Fruit fly (Drosophila melanogaster) whole organism, embryonic: Measurements from ENCODE around the gene Nprl3.
A peak's percentile ranks its signal among the peaks of the same experiment; 100 is the strongest.

Source experiments
- CG10147 ChIP-seq: fragments of 200-800 bp; sonication (Bioruptor generic); optimal IDR thresholded peaks from 2 replicates; lab custom pipeline; 2019; ENCODE audit warnings: missing biosample characterization, mild to moderate bottlenecking, missing genetic modification characterization, moderate library complexity
- CG10267 ChIP-seq: fragments of 200-800 bp; sonication (Bioruptor generic); optimal IDR thresholded peaks from 2 replicates; lab custom pipeline; 2018; ENCODE audit warnings: missing biosample characterization, mild to moderate bottlenecking, missing genetic modification characterization, moderate library complexity
- CG10431 ChIP-seq: fragments of 200-800 bp; sonication (Bioruptor generic); optimal IDR thresholded peaks from 3 replicates; lab custom pipeline; 2018; ENCODE audit warnings: missing biosample characterization, mild to moderate bottlenecking, missing genetic modification characterization
- CG11504 ChIP-seq: fragments of 200-800 bp; sonication (Bioruptor generic); optimal IDR thresholded peaks from 3 replicates; lab custom pipeline; 2019; ENCODE audit warnings: missing biosample characterization, mild to moderate bottlenecking, missing genetic modification characterization, moderate library complexity
- CG13775 ChIP-seq: fragments of 200-800 bp; sonication (Bioruptor generic); optimal IDR thresholded peaks from 3 replicates; lab custom pipeline; 2017; ENCODE audit warnings: missing biosample characterization, mild to moderate bottlenecking, missing genetic modification characterization
- CG1647 ChIP-seq: fragments of 200-800 bp; sonication (Bioruptor generic); optimal IDR thresholded peaks from 3 replicates; lab custom pipeline; 2016; ENCODE audit warnings: missing biosample characterization, missing genetic modification characterization
- CG17802 ChIP-seq: fragments of 200-800 bp; sonication (Bioruptor generic); optimal IDR thresholded peaks from 2 replicates; lab custom pipeline; 2018; ENCODE audit warnings: missing biosample characterization, mild to moderate bottlenecking, missing genetic modification characterization, moderate library complexity
- CG17829 ChIP-seq: fragments of 200-800 bp; optimal IDR thresholded peaks from 2 replicates; lab custom pipeline; 2019; ENCODE audit warnings: missing biosample characterization, mild to moderate bottlenecking, missing genetic modification characterization, moderate library complexity
- CG2116 ChIP-seq: fragments of 200-800 bp; sonication (Bioruptor generic); optimal IDR thresholded peaks from 3 replicates; lab custom pipeline; 2018; ENCODE audit warnings: missing biosample characterization, mild to moderate bottlenecking, missing genetic modification characterization
- CG2202 ChIP-seq: fragments of 200-800 bp; sonication (Bioruptor generic); optimal IDR thresholded peaks from 2 replicates; lab custom pipeline; 2018; ENCODE audit warnings: missing biosample characterization, mild to moderate bottlenecking, missing genetic modification characterization
- CG30403 ChIP-seq: fragments of 200-800 bp; sonication (Bioruptor generic); optimal IDR thresholded peaks from 3 replicates; lab custom pipeline; 2016; ENCODE audit warnings: missing biosample characterization, missing genetic modification characterization
- CG31441 ChIP-seq: fragments of 200-800 bp; sonication (Bioruptor generic); IDR thresholded peaks from 2 replicates; pipeline ENCODE4 v1.3.6; 2022; ENCODE audit warnings: missing biosample characterization, missing genetic modification characterization
- CG3407 ChIP-seq: fragments of 200-800 bp; sonication (Bioruptor generic); optimal IDR thresholded peaks from 2 replicates; lab custom pipeline; 2018; ENCODE audit warnings: missing biosample characterization, mild to moderate bottlenecking, missing genetic modification characterization
- CG4360 ChIP-seq: fragments of 200-800 bp; sonication (Bioruptor generic); IDR thresholded peaks from 2 replicates; pipeline ENCODE4 v1.3.6; 2022; ENCODE audit warnings: missing biosample characterization, missing genetic modification characterization
- CG8478 ChIP-seq: fragments of >200 bp; optimal IDR thresholded peaks from 2 replicates; lab custom pipeline; 2018
- CG9215 ChIP-seq: fragments of 200-800 bp; sonication (Bioruptor generic); IDR thresholded peaks from 2 replicates; pipeline ENCODE4 v1.3.6; 2022; ENCODE audit warnings: missing biosample characterization, missing genetic modification characterization
- Doc3 ChIP-seq: fragments of 200-800 bp; sonication (Bioruptor generic); IDR thresholded peaks from 3 replicates; pipeline ENCODE4 v1.3.6; 2022; ENCODE audit warnings: missing biosample characterization, missing genetic modification characterization; ENCODE audit not compliant: partially characterized antibody
- Hand ChIP-seq: fragments of 200-800 bp; sonication (Bioruptor generic); optimal IDR thresholded peaks from 2 replicates; lab custom pipeline; 2017; ENCODE audit warnings: mild to moderate bottlenecking, missing biosample characterization, missing genetic modification reagents, missing genetic modification characterization
- HmgD ChIP-seq: fragments of 200-800 bp; sonication (Bioruptor generic); optimal IDR thresholded peaks from 3 replicates; lab custom pipeline; 2016; ENCODE audit warnings: missing biosample characterization, missing genetic modification characterization
- Hmr ChIP-seq: fragments of 200-800 bp; sonication (Bioruptor generic); optimal IDR thresholded peaks from 3 replicates; lab custom pipeline; 2017; ENCODE audit warnings: mild to moderate bottlenecking, missing biosample characterization, missing genetic modification reagents, missing genetic modification characterization
- Hr78 ChIP-seq, 2 experiments: fragments of 200-800 bp in 1 of 2; fragments of >200 bp in 1 of 2; sonication (Bioruptor generic) in 1 of 2; optimal IDR thresholded peaks; 2 replicates each; lab custom pipeline; 2017 to 2019; ENCODE audit warnings: missing biosample characterization in 2 of 2, missing genetic modification characterization in 2 of 2, mild to moderate bottlenecking in 1 of 2, moderate library complexity in 1 of 2
- Hsf ChIP-seq: fragments of 200-800 bp; sonication (Bioruptor generic); optimal IDR thresholded peaks from 3 replicates; lab custom pipeline; 2016; ENCODE audit warnings: missing biosample characterization, missing genetic modification characterization
- Sox100B ChIP-seq: fragments of 200-800 bp; sonication (Bioruptor generic); optimal IDR thresholded peaks from 3 replicates; lab custom pipeline; 2018; ENCODE audit warnings: missing biosample characterization, mild to moderate bottlenecking, missing genetic modification characterization
- Taf1 ChIP-seq: fragments of 200-800 bp; sonication (Bioruptor generic); IDR thresholded peaks from 2 replicates; pipeline ENCODE4 v1.3.6; 2022; ENCODE audit warnings: missing biosample characterization, missing genetic modification characterization
- Tbp ChIP-seq: fragments of >200 bp; optimal IDR thresholded peaks from 2 replicates; lab custom pipeline; 2018; ENCODE audit warnings: missing biosample characterization, missing genetic modification characterization
- Xbp1 ChIP-seq: fragments of 200-800 bp; sonication (Bioruptor generic); optimal IDR thresholded peaks from 3 replicates; lab custom pipeline; 2016; ENCODE audit warnings: missing biosample characterization, mild to moderate bottlenecking, missing genetic modification characterization
- aop ChIP-seq: fragments of 200-800 bp; sonication (Bioruptor generic); IDR thresholded peaks from 2 replicates; pipeline ENCODE4 v1.3.6; 2022; ENCODE audit warnings: missing biosample characterization, missing genetic modification characterization
- ap ChIP-seq: fragments of 200-800 bp; sonication (Bioruptor generic); IDR thresholded peaks from 2 replicates; pipeline ENCODE4 v1.3.6; 2022; ENCODE audit warnings: missing biosample characterization, missing genetic modification characterization
- ase ChIP-seq: fragments of 200-800 bp; sonication (Bioruptor generic); IDR thresholded peaks from 3 replicates; pipeline ENCODE4 v1.3.6; 2022; ENCODE audit warnings: missing biosample characterization, missing genetic modification characterization
- bigmax ChIP-seq: fragments of 200-800 bp; sonication (Bioruptor generic); optimal IDR thresholded peaks from 2 replicates; lab custom pipeline; 2018; ENCODE audit warnings: missing biosample characterization, mild to moderate bottlenecking, missing genetic modification characterization
- fd3F ChIP-seq: fragments of 200-800 bp; sonication (Bioruptor generic); optimal IDR thresholded peaks from 2 replicates; lab custom pipeline; 2018; ENCODE audit warnings: missing biosample characterization, mild to moderate bottlenecking, missing genetic modification characterization, moderate library complexity
- fd64A ChIP-seq: fragments of 200-800 bp; sonication (Bioruptor generic); optimal IDR thresholded peaks from 3 replicates; lab custom pipeline; 2018; ENCODE audit warnings: missing biosample characterization, mild to moderate bottlenecking, missing genetic modification characterization
- gfzf ChIP-seq: fragments of 200-800 bp; sonication (Bioruptor generic); optimal IDR thresholded peaks from 2 replicates; lab custom pipeline; 2016; ENCODE audit warnings: missing biosample characterization, mild to moderate bottlenecking, missing genetic modification characterization, moderate library complexity
- gro ChIP-seq: fragments of 200-800 bp; sonication (Bioruptor generic); optimal IDR thresholded peaks from 2 replicates; lab custom pipeline; 2016; ENCODE audit warnings: missing biosample characterization, missing genetic modification characterization
- gsb ChIP-seq: fragments of 200-800 bp; sonication (Bioruptor generic); IDR thresholded peaks from 2 replicates; pipeline ENCODE4 v1.3.6; 2022; ENCODE audit warnings: missing biosample characterization, missing genetic modification characterization
- ham ChIP-seq: fragments of 200-800 bp; sonication (Bioruptor generic); IDR thresholded peaks from 2 replicates; pipeline ENCODE4 v1.3.6; 2022; ENCODE audit warnings: missing biosample characterization, missing genetic modification characterization
- her ChIP-seq: fragments of 200-800 bp; sonication (Bioruptor generic); optimal IDR thresholded peaks from 2 replicates; lab custom pipeline; 2016; ENCODE audit warnings: missing biosample characterization, missing genetic modification characterization
- hkb ChIP-seq, 2 experiments: fragments of 200-800 bp in 1 of 2; fragments of >200 bp in 1 of 2; sonication (Bioruptor generic) in 1 of 2; IDR thresholded peaks in 1 of 2; optimal IDR thresholded peaks in 1 of 2; 2 replicates each; pipeline versions ENCODE4 v1.3.6 to Lab custom; 2017 to 2022; ENCODE audit warnings: missing biosample characterization in 1 of 2, missing genetic modification characterization in 1 of 2
- kah ChIP-seq: fragments of 200-800 bp; sonication (Bioruptor generic); optimal IDR thresholded peaks from 2 replicates; lab custom pipeline; 2018; ENCODE audit warnings: missing biosample characterization, mild to moderate bottlenecking, missing genetic modification characterization
- kni ChIP-seq: fragments of 200-800 bp; sonication (Bioruptor generic); optimal IDR thresholded peaks from 3 replicates; lab custom pipeline; 2017; ENCODE audit warnings: mild to moderate bottlenecking, missing biosample characterization, missing genetic modification reagents, missing genetic modification characterization
- nau ChIP-seq: fragments of 200-800 bp; sonication (Bioruptor generic); optimal IDR thresholded peaks from 3 replicates; lab custom pipeline; 2017; ENCODE audit warnings: missing biosample characterization, mild to moderate bottlenecking, missing genetic modification characterization, missing genetic modification reagents
- nerfin-2 ChIP-seq: fragments of 200-800 bp; sonication (Bioruptor generic); IDR thresholded peaks from 2 replicates; pipeline ENCODE4 v1.3.6; 2022; ENCODE audit warnings: missing biosample characterization, missing genetic modification characterization; ENCODE audit not compliant: partially characterized antibody
- pros ChIP-seq: fragments of 200-800 bp; sonication (Bioruptor generic); optimal IDR thresholded peaks from 3 replicates; lab custom pipeline; 2019; ENCODE audit warnings: missing biosample characterization, mild to moderate bottlenecking, missing genetic modification characterization, moderate library complexity
- row ChIP-seq: fragments of 200-800 bp; sonication (Bioruptor generic); IDR thresholded peaks from 3 replicates; pipeline ENCODE4 v1.3.6; 2022; ENCODE audit warnings: missing biosample characterization, missing genetic modification characterization
- sisA ChIP-seq: fragments of 200-800 bp; sonication (Bioruptor generic); IDR thresholded peaks from 2 replicates; pipeline ENCODE4 v1.3.6; 2022; ENCODE audit warnings: missing biosample characterization, missing genetic modification characterization
- slbo ChIP-seq: fragments of 200-800 bp; sonication (Bioruptor generic); IDR thresholded peaks from 2 replicates; pipeline ENCODE4 v1.3.6; 2022; ENCODE audit warnings: missing biosample characterization, missing genetic modification characterization
- slou ChIP-seq: fragments of 200-800 bp; sonication (Bioruptor generic); optimal IDR thresholded peaks from 3 replicates; lab custom pipeline; 2016; ENCODE audit warnings: missing biosample characterization, missing genetic modification characterization
- sr ChIP-seq: fragments of 200-800 bp; sonication (Bioruptor generic); IDR thresholded peaks from 3 replicates; pipeline ENCODE4 v1.3.6; 2022; ENCODE audit warnings: missing biosample characterization, missing genetic modification characterization
- ttk ChIP-seq: fragments of 200-800 bp; sonication (Bioruptor generic); IDR thresholded peaks from 2 replicates; pipeline ENCODE4 v2.1.2; 2022; ENCODE audit warnings: missing biosample characterization, missing genetic modification characterization
- twi ChIP-seq: fragments of 200-800 bp; optimal IDR thresholded peaks from 2 replicates; lab custom pipeline; 2019; ENCODE audit warnings: missing biosample characterization, mild to moderate bottlenecking, missing genetic modification characterization, moderate library complexity
- wor ChIP-seq: fragments of 200-800 bp; sonication (Bioruptor generic); IDR thresholded peaks from 2 replicates; pipeline ENCODE4 v1.3.6; 2022; ENCODE audit warnings: missing biosample characterization, missing genetic modification characterization

Gene Nprl3

DNA sequence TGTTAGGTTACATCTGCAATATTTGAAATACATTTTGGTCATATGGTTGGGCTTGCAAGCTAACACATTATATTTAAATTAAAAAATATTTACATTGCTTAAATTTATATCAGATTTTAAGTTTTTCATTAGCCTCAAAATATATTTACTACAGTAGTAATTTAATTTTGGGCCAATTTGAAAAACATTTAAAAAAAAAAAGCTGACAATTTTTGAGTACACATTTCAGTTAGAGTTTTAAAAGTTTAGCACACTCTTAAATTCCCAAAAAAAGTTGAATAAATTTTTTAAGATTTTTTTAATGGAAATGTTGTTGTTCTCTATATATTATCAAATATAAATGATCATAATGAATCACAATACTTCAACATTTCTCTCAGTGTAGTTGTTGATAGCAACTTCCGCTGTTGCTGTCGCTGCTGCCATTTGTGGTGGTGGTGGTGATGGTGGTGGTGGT is 44.4 kb downstream of the Nprl3 start (continued):
- TF ChIP-seq CG2202 (tag; lab: Kevin White, UChicago) (peak; percentile 36), gro (no peak), kah (GFP tag; lab: Kevin White, UChicago) (peak; percentile 18), pros (GFP tag; lab: Kevin White, UChicago) (no peak), CG31441 (GFP tag; lab: Robert Waterston, UW) (peak; percentile 85), CG13775 (GFP tag; lab: Kevin White, UChicago) (peak; percentile 66), CG4360 (GFP tag; lab: Robert Waterston, UW) (no peak), Taf1 (GFP tag; lab: Robert Waterston, UW) (no peak), wor (GFP tag; lab: Robert Waterston, UW) (peak; percentile 35), CG10431 (GFP tag; lab: Kevin White, UChicago) (no peak), CG1647 (GFP tag; lab: Kevin White, UChicago) (no peak), sisA (GFP tag; lab: Robert Waterston, UW) (peak; percentile 29; the same call in 1 of the 2 replicates), Hsf (GFP tag; lab: Kevin White, UChicago) (peak; percentile 71), fd64A (GFP tag; lab: Kevin White, UChicago) (no peak), sr (GFP tag; lab: Robert Waterston, UW) (no peak), CG17829 (tag; lab: Kevin White, UChicago) (peak; percentile 76), Doc3 (GFP tag; lab: Robert Waterston, UW) (no peak), Hand (no peak), Xbp1 (GFP tag; lab: Kevin White, UChicago) (peak; percentile 67), nau (GFP tag; lab: Kevin White, UChicago) (peak; percentile 19), nerfin-2 (no peak), Hmr (no peak), gfzf (GFP tag; lab: Kevin White, UChicago) (no peak), twi (peak; percentile 16), CG8478 (lab: Kevin White, UChicago) (no peak), ase (no peak), HmgD (GFP tag; lab: Kevin White, UChicago) (no peak), slbo (peak; percentile 25; the same call in 1 of the 2 replicates), CG17802 (no peak), aop (GFP tag; lab: Robert Waterston, UW) (no peak), row (peak; percentile 59), bigmax (GFP tag; lab: Kevin White, UChicago) (no peak), ttk (GFP tag; lab: Robert Waterston, UW) (peak; percentile 51; the same call in 1 of the 2 replicates), ap (GFP tag; lab: Robert Waterston, UW) (peak; percentile 28; the same call in 1 of the 2 replicates), ham (GFP tag; lab: Robert Waterston, UW) (no peak), CG9215 (GFP tag; lab: Robert Waterston, UW) (no peak), CG11504 (tag; lab: Kevin White, UChicago) (peak; percentile 89), Hr78 (GFP tag; optimal IDR thresholded peaks at IDR 0.05; lab: Kevin White, UChicago) (peak in 1 of 2 experiments; percentile 42), CG2116 (GFP tag; lab: Kevin White, UChicago) (peak; percentile 37), Sox100B (GFP tag; lab: Kevin White, UChicago) (peak; percentile 92), CG10267 (tag; lab: Kevin White, UChicago) (peak; percentile 79), slou (GFP tag; lab: Kevin White, UChicago) (peak; percentile 3), CG3407 (peak; percentile 65), Tbp (no peak), her (GFP tag; lab: Kevin White, UChicago) (no peak), CG30403 (peak; percentile 83), kni (GFP tag; lab: Kevin White, UChicago) (no peak), fd3F (GFP tag; lab: Kevin White, UChicago) (peak; percentile 15), CG10147 (peak; percentile 63), hkb (optimal IDR thresholded peaks at IDR 0.05; lab: Kevin White, UChicago) (no peak), hkb (GFP tag; IDR thresholded peaks at IDR 0.05; lab: Robert Waterston, UW) (peak; percentile 63), gsb (GFP tag; lab: Robert Waterston, UW) (no peak)
